Worm (Caenorhabditis elegans) whole organism, early embryonic: Measurements from ENCODE around the gene C46C11.4.

ENCODE experiments used
- flt-1 ChIP-seq: fragments of 200-800 bp; sonication (Bioruptor generic); IDR thresholded peaks from 2 replicates; pipeline ENCODE4 v1.3.6; 2022; ENCODE audit warnings: missing genetic modification characterization, missing compliant biosample characterization
- scrt-1 ChIP-seq: fragments of 200-800 bp; sonication (Bioruptor generic); IDR thresholded peaks from 2 replicates; pipeline ENCODE4 v1.3.6; 2022; ENCODE audit warnings: missing genetic modification characterization, missing compliant biosample characterization

DNA sequence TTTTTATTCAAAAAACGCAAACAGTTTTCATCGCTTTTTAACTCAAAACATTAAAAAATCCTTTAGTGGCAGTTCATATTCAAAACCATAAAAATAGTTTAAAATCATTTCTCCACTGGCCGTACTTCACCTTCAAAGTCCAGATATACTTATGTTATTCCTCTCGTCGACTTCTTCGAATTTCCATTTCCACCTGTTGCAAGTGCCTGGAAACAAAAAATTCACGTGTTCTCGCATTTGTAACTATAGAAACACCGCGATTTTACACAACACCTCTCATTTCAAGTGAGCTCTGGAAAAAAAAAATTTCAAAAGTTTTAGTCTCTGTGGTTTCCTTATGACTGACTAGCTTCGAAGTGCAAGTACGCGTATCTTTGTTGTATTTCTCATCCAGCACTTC is 21.9 kb downstream of the C46C11.4 start:
- no peak for TF ChIP-seq scrt-1 (GFP tag; lab: Robert Waterston, UW)
- no peak for TF ChIP-seq flt-1
